Fruit fly (Drosophila melanogaster): ENCODE data around the gene Shaw.
A peak's percentile ranks its signal among the peaks of the same experiment; 100 is the strongest.

Shaw gene

dm6 chr2L:3695361-3695818, 22.6 kb upstream of the Shaw start, which contains the start of gene CG16713:
CG16713 (minus strand) TSS chr2L:3695411.
- TF ChIP-seq GATAd (GFP tag; optimal IDR thresholded peaks at IDR 0.05): no peak
- TF ChIP-seq Rel (GFP tag; optimal IDR thresholded peaks at IDR 0.05): no peak
- TF ChIP-seq Rel (tag; optimal IDR thresholded peaks at IDR 0.05): peak; percentile 96

- TF ChIP-seq foxo (GFP tag; optimal IDR thresholded peaks at IDR 0.05): no peak
- TF ChIP-seq dsf (GFP tag; optimal IDR thresholded peaks at IDR 0.05; ENCODE audit: borderline replicate concordance): no peak
- TF ChIP-seq br (GFP tag; optimal IDR thresholded peaks at IDR 0.05): no peak
- TF ChIP-seq Rel (GFP tag; optimal IDR thresholded peaks at IDR 0.05): no peak
- TF ChIP-seq Rel (tag; optimal IDR thresholded peaks at IDR 0.05): no peak
- no peak for TF ChIP-seq Hnf4 (GFP tag; optimal IDR thresholded peaks at IDR 0.05)
- no peak for TF ChIP-seq HLH106 (tag; optimal IDR thresholded peaks at IDR 0.05)
- no peak for TF ChIP-seq dmrt93B (GFP tag; optimal IDR thresholded peaks at IDR 0.05)
- no peak for TF ChIP-seq h (GFP tag; optimal IDR thresholded peaks at IDR 0.05)
- TF ChIP-seq CrebA (GFP tag; optimal IDR thresholded peaks at IDR 0.05; ENCODE audit: borderline replicate concordance): no peak
- TF ChIP-seq ey (GFP tag; optimal IDR thresholded peaks at IDR 0.05): no peak
- no peak for TF ChIP-seq usp (GFP tag; optimal IDR thresholded peaks at IDR 0.05)
- no peak for TF ChIP-seq fru (GFP tag; optimal IDR thresholded peaks at IDR 0.05)
- TF ChIP-seq Jra (GFP tag; optimal IDR thresholded peaks at IDR 0.05): no peak
Observed at dm6 chr2L:3696438-3696837, 21.5 kb upstream of the Shaw start, which contains the start of gene IM33. IM33 (minus strand) TSS chr2L:3696658.

- TF ChIP-seq Jra (GFP tag; optimal IDR thresholded peaks at IDR 0.05) (no peak), h (GFP tag; optimal IDR thresholded peaks at IDR 0.05) (no peak)
Observed at dm6 chr2L:3697772-3698171, 20.2 kb upstream of the Shaw start, which contains the start of gene CG3604. CG3604 (minus strand) TSS chr2L:3697872.

- no peak for TF ChIP-seq OdsH (GFP tag; optimal IDR thresholded peaks at IDR 0.05)
- TF ChIP-seq Rel (GFP tag; optimal IDR thresholded peaks at IDR 0.05): no peak
- TF ChIP-seq Rel (tag; optimal IDR thresholded peaks at IDR 0.05): no peak
- no peak for TF ChIP-seq h (GFP tag; optimal IDR thresholded peaks at IDR 0.05)
- TF ChIP-seq CrebA (GFP tag; optimal IDR thresholded peaks at IDR 0.05; ENCODE audit: borderline replicate concordance): no peak
- no peak for TF ChIP-seq lola (GFP tag; optimal IDR thresholded peaks at IDR 0.05)
- no peak for TF ChIP-seq psq (GFP tag; optimal IDR thresholded peaks at IDR 0.05)
- TF ChIP-seq Mio (GFP tag; optimal IDR thresholded peaks at IDR 0.05): no peak
- no peak for TF ChIP-seq dmrt93B (GFP tag; optimal IDR thresholded peaks at IDR 0.05)
- TF ChIP-seq pan (optimal IDR thresholded peaks at IDR 0.05): no peak
- TF ChIP-seq dl (GFP tag; optimal IDR thresholded peaks at IDR 0.05; ENCODE audit: insufficient read depth in 1 of 2, partially characterized antibody in 2 of 2): no peak
- no peak for TF ChIP-seq Hnf4 (GFP tag; optimal IDR thresholded peaks at IDR 0.05)
- no peak for TF ChIP-seq rgr (GFP tag; optimal IDR thresholded peaks at IDR 0.05)
- no peak for TF ChIP-seq ey (GFP tag; optimal IDR thresholded peaks at IDR 0.05)
Observed at dm6 chr2L:3698992-3699514, 18.9 kb upstream of the Shaw start, which contains the start of the genes CG10031 and CG42464. CG10031 (minus strand) TSS chr2L:3699092. CG42464 (plus strand) TSS chr2L:3699464.

- no peak for TF ChIP-seq lola (GFP tag; optimal IDR thresholded peaks at IDR 0.05)
- TF ChIP-seq CrebA (GFP tag; optimal IDR thresholded peaks at IDR 0.05; ENCODE audit: borderline replicate concordance): no peak
- TF ChIP-seq brk (GFP tag; optimal IDR thresholded peaks at IDR 0.05): no peak
- TF ChIP-seq foxo (GFP tag; optimal IDR thresholded peaks at IDR 0.05): no peak
- no peak for TF ChIP-seq sv (GFP tag; optimal IDR thresholded peaks at IDR 0.05)
- TF ChIP-seq N (GFP tag; optimal IDR thresholded peaks at IDR 0.05): no peak
- TF ChIP-seq Jra (GFP tag; optimal IDR thresholded peaks at IDR 0.05): no peak
- no peak for TF ChIP-seq CG32264 (GFP tag; optimal IDR thresholded peaks at IDR 0.05)
- no peak for TF ChIP-seq HLH106 (tag; optimal IDR thresholded peaks at IDR 0.05)
- TF ChIP-seq Hr83 (GFP tag; optimal IDR thresholded peaks at IDR 0.05; ENCODE audit: poor library complexity, severe bottlenecking): no peak
- no peak for TF ChIP-seq Hnf4 (GFP tag; optimal IDR thresholded peaks at IDR 0.05)
- no peak for TF ChIP-seq Mio (GFP tag; optimal IDR thresholded peaks at IDR 0.05)
- no peak for TF ChIP-seq GATAd (GFP tag; optimal IDR thresholded peaks at IDR 0.05)
- TF ChIP-seq dmrt93B (GFP tag; optimal IDR thresholded peaks at IDR 0.05): no peak
- TF ChIP-seq Dfd (GFP tag; optimal IDR thresholded peaks at IDR 0.05): no peak
- no peak for TF ChIP-seq pan (optimal IDR thresholded peaks at IDR 0.05)
- TF ChIP-seq fru (GFP tag; optimal IDR thresholded peaks at IDR 0.05): no peak
Observed at dm6 chr2L:3699895-3700294, 18.1 kb upstream of the Shaw start, which contains the start of gene CG42465. CG42465 (plus strand) TSS chr2L:3700195.

- TF ChIP-seq HLH106 (tag; optimal IDR thresholded peaks at IDR 0.05): no peak
- TF ChIP-seq Sp1 (GFP tag; optimal IDR thresholded peaks at IDR 0.05): no peak
- no peak for TF ChIP-seq sage (GFP tag; optimal IDR thresholded peaks at IDR 0.05)
- no peak for TF ChIP-seq tai (GFP tag; optimal IDR thresholded peaks at IDR 0.05)
- no peak for TF ChIP-seq Rel (GFP tag; optimal IDR thresholded peaks at IDR 0.05)
- no peak for TF ChIP-seq Rel (tag; optimal IDR thresholded peaks at IDR 0.05)
- TF ChIP-seq brk (GFP tag; optimal IDR thresholded peaks at IDR 0.05): no peak
- no peak for TF ChIP-seq Dif (GFP tag; optimal IDR thresholded peaks at IDR 0.05; ENCODE audit: partially characterized antibody)
- TF ChIP-seq rgr (GFP tag; optimal IDR thresholded peaks at IDR 0.05): no peak
- no peak for TF ChIP-seq Hr83 (GFP tag; optimal IDR thresholded peaks at IDR 0.05; ENCODE audit: poor library complexity, severe bottlenecking)
- no peak for TF ChIP-seq br (GFP tag; optimal IDR thresholded peaks at IDR 0.05)
- TF ChIP-seq CG32264 (GFP tag; optimal IDR thresholded peaks at IDR 0.05): no peak
- TF ChIP-seq pan (optimal IDR thresholded peaks at IDR 0.05): no peak
- TF ChIP-seq N (GFP tag; optimal IDR thresholded peaks at IDR 0.05): no peak
Observed at dm6 chr2L:3700374-3700773, 17.6 kb upstream of the Shaw start, which contains the start of gene Sfp24C1. Sfp24C1 (plus strand) TSS chr2L:3700674.

Measured in whole organism, wandering third instar larva.